Worm (Caenorhabditis elegans) whole organism, midembryonic: ENCODE data around the gene F58F12.12.

Experiments
- T22C8.4 ChIP-seq: fragments of 200-800 bp; sonication (Bioruptor generic); IDR thresholded peaks from 2 replicates; pipeline ENCODE4 v1.3.6; 2022; ENCODE audit warnings: missing genetic modification characterization, missing compliant biosample characterization
- cog-1 ChIP-seq: sonication (generic microtip); optimal IDR thresholded peaks from 2 replicates; lab custom pipeline; 2016; ENCODE audit warnings: missing genetic modification characterization, missing compliant biosample characterization
- flt-1 ChIP-seq: fragments of 200-800 bp; sonication (Bioruptor generic); IDR thresholded peaks from 2 replicates; pipeline ENCODE4 v1.3.6; 2022; ENCODE audit warnings: missing genetic modification characterization, missing compliant biosample characterization
- klf-2 ChIP-seq: fragments of 200-800 bp; sonication (Bioruptor generic); conservative IDR thresholded peaks from 2 replicates; pipeline ENCODE4 v1.3.6; 2022; ENCODE audit warnings: missing genetic modification reagents, missing genetic modification characterization, missing compliant biosample characterization
- ztf-23 ChIP-seq: fragments of 200-800 bp; sonication (Bioruptor generic); IDR thresholded peaks from 2 replicates; pipeline ENCODE4 v1.3.6; 2022; ENCODE audit warnings: missing genetic modification reagents, missing genetic modification characterization, missing compliant biosample characterization
- ztf-29 ChIP-seq: fragments of 200-800 bp; sonication (Bioruptor generic); IDR thresholded peaks from 2 replicates; pipeline ENCODE4 v1.3.6; 2022; ENCODE audit warnings: missing genetic modification reagents, missing genetic modification characterization, missing compliant biosample characterization

DNA sequence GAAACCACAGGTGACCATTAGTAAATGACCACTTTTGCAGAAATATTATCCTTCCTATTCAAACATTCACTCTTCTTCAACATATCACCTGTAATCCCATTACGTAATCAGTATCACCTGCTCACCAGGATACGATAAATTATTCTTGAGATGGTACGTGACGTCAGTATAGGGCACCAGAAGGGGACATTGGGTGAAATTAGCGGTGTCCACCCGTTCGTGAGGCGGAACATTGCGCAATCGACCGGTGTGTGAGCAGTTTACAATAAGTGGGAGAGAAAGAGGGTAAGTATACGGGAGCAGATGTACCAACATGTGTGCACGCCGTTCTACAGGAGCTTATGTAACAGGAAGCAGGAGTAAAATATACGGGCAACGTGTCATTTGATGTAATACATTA lies 37.0 kb downstream of the F58F12.12 start:
- TF ChIP-seq T22C8.4 (GFP tag; lab: Robert Waterston, UW) (no peak), klf-2 (GFP tag; lab: Robert Waterston, UW) (no peak), cog-1 (tag; lab: Kevin White, UChicago) (no peak), flt-1 (GFP tag; lab: Robert Waterston, UW) (no peak), ztf-29 (GFP tag; lab: Robert Waterston, UW) (no peak), ztf-23 (GFP tag; lab: Robert Waterston, UW) (no peak)
